Fruit fly (Drosophila melanogaster): ENCODE measurements around the gene CG13361.

CG13361 gene

DNA sequence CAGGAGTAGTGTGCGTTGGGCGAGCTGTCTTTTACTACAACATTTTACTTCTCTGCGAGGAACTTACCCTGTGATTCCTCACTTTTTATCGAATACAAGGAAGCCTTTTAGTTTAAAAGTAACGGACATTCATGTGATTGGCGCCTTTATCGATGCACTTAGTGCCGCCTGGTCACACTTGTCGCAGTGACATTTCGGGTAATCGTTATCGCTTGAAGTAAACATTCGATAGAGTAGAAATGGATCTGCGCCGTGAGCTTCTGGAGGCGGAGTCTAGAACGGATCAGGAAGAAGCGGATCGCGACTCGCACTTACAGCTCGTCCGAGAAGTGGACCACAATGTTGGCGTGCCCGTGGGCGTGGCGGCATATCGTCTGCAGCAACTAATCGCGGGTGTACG lies 39.5 kb upstream of the CG13361 start, which contains the start of gene CG16989 (continued):
- peak; percentile 95 for TF ChIP-seq CG11560 (tag; IDR thresholded peaks at IDR 0.05)
- peak; percentile 34 for TF ChIP-seq CG10267 (tag; optimal IDR thresholded peaks at IDR 0.05)
- peak; percentile 59 for TF ChIP-seq BEAF-32 (GFP tag; optimal IDR thresholded peaks at IDR 0.05)
- TF ChIP-seq CG13296 (GFP tag; optimal IDR thresholded peaks at IDR 0.05), result no peak
- TF ChIP-seq gt (GFP tag; IDR thresholded peaks at IDR 0.05), result no peak
- TF ChIP-seq scrt (GFP tag; optimal IDR thresholded peaks at IDR 0.05), result peak; percentile 65
- TF ChIP-seq Lhr (GFP tag; optimal IDR thresholded peaks at IDR 0.05), result peak; percentile 15
- peak; percentile 39 for TF ChIP-seq Ets97D (GFP tag; optimal IDR thresholded peaks at IDR 0.05)
- no peak for TF ChIP-seq CG10209 (GFP tag; optimal IDR thresholded peaks at IDR 0.05)
- TF ChIP-seq CG11456 (GFP tag; IDR thresholded peaks at IDR 0.05), result no peak
- peak; percentile 61 for TF ChIP-seq CG1603 (tag; optimal IDR thresholded peaks at IDR 0.05)
- TF ChIP-seq bbx (GFP tag; IDR thresholded peaks at IDR 0.05; ENCODE audit: partially characterized antibody), result peak; percentile 59
- no peak for TF ChIP-seq CG2202 (tag; optimal IDR thresholded peaks at IDR 0.05)
- TF ChIP-seq tna (GFP tag; IDR thresholded peaks at IDR 0.05; ENCODE audit: partially characterized antibody), result 0 out of 2 replicates have a peak, but pooled peaks have one; percentile 34
- TF ChIP-seq Myb (GFP tag; optimal IDR thresholded peaks at IDR 0.05), result peak; percentile 98
- peak; percentile 62 for TF ChIP-seq Sry-δ (GFP tag; optimal IDR thresholded peaks at IDR 0.05)
- TF ChIP-seq mam (GFP tag; optimal IDR thresholded peaks at IDR 0.05), result no peak
- TF ChIP-seq crp (GFP tag; optimal IDR thresholded peaks at IDR 0.05), result no peak
- TF ChIP-seq MESR4 (GFP tag; optimal IDR thresholded peaks at IDR 0.05), result peak; percentile 75
- no peak for TF ChIP-seq CG31224 (GFP tag; IDR thresholded peaks at IDR 0.05)
- peak; percentile 92 for TF ChIP-seq E2f1 (GFP tag; IDR thresholded peaks at IDR 0.05)
- TF ChIP-seq Med (GFP tag), result peak; percentile 34
- TF ChIP-seq Oaz (GFP tag; IDR thresholded peaks at IDR 0.05), result no peak
- peak; percentile 52 for TF ChIP-seq trem (tag; optimal IDR thresholded peaks at IDR 0.05)
- 0 out of 3 replicates have a peak, but pooled peaks have one; percentile 29 for TF ChIP-seq zen2 (GFP tag; IDR thresholded peaks at IDR 0.05; ENCODE audit: partially characterized antibody)
- TF ChIP-seq CG13287 (GFP tag; IDR thresholded peaks at IDR 0.05; ENCODE audit: partially characterized antibody), result peak; percentile 60
- TF ChIP-seq CG2120 (GFP tag; optimal IDR thresholded peaks at IDR 0.05), result no peak
- no peak for TF ChIP-seq psq (GFP tag; optimal IDR thresholded peaks at IDR 0.05)
- peak; percentile 11 for TF ChIP-seq CG3995 (GFP tag; optimal IDR thresholded peaks at IDR 0.05)

DNA sequence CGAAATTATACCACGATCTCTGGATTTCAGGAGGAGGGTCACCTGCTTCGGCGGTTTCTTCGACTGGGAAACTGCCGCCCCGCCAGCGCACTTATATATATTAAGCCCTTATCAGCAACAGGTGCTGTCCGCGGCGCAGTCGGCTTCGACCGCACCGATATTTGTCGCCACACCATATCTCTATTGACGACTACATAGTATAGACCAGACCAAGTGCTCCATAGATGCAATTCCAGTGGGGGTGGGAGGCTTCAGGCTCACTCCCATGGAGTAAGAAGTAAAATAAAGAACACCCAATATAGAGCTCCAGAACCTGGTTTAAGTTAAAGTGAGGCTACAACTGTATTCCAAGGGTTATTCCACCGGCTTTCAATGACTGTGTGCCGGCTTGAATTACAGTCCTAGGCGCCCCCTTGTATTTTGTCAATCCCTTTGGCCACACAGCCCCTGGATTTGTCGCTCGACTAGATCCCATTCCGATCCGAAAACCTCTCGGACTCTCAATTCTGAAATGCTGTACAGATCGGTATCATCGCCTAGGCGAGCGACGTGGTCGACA lies 36.7 kb upstream of the CG13361 start, which contains the start of gene CG13360:
Gene CG13360 (minus strand): TSS at position 51 of the 559 bp plus-strand sequence.
- TF ChIP-seq CG6175 (GFP tag; IDR thresholded peaks at IDR 0.05), result no peak
- no peak for TF ChIP-seq Lim3 (GFP tag; IDR thresholded peaks at IDR 0.05)
- TF ChIP-seq bowl (GFP tag; IDR thresholded peaks at IDR 0.05), result no peak
- TF ChIP-seq Spps (tag; optimal IDR thresholded peaks at IDR 0.05), result no peak
- no peak for TF ChIP-seq lmd (GFP tag; IDR thresholded peaks at IDR 0.05)
- no peak for TF ChIP-seq CG18011 (GFP tag; optimal IDR thresholded peaks at IDR 0.05)
- no peak for TF ChIP-seq Awh (GFP tag; IDR thresholded peaks at IDR 0.05)
- TF ChIP-seq CG13296 (GFP tag; optimal IDR thresholded peaks at IDR 0.05), result no peak
- TF ChIP-seq aop (GFP tag; IDR thresholded peaks at IDR 0.05), result no peak
- TF ChIP-seq Scr (GFP tag; IDR thresholded peaks at IDR 0.05; ENCODE audit: partially characterized antibody), result no peak
- TF ChIP-seq kah (GFP tag; optimal IDR thresholded peaks at IDR 0.05), result no peak
- no peak for TF ChIP-seq sisA (GFP tag; IDR thresholded peaks at IDR 0.05)
- TF ChIP-seq Adf1 (GFP tag; IDR thresholded peaks at IDR 0.05), result no peak
- no peak for TF ChIP-seq CG14441 (GFP tag; IDR thresholded peaks at IDR 0.05)
- no peak for TF ChIP-seq CG12236 (GFP tag; optimal IDR thresholded peaks at IDR 0.05)
- TF ChIP-seq en (GFP tag; optimal IDR thresholded peaks at IDR 0.05), result no peak
- no peak for TF ChIP-seq HLH54F (GFP tag; optimal IDR thresholded peaks at IDR 0.05)
- no peak for TF ChIP-seq CG10366 (GFP tag; IDR thresholded peaks at IDR 0.05)
- no peak for TF ChIP-seq CG32532 (GFP tag; IDR thresholded peaks at IDR 0.05)

Data from whole organism, embryonic.